Fruit fly (Drosophila melanogaster): Measurements from ENCODE around the gene Sfxn1-3.

The Sfxn1-3 gene

DNA sequence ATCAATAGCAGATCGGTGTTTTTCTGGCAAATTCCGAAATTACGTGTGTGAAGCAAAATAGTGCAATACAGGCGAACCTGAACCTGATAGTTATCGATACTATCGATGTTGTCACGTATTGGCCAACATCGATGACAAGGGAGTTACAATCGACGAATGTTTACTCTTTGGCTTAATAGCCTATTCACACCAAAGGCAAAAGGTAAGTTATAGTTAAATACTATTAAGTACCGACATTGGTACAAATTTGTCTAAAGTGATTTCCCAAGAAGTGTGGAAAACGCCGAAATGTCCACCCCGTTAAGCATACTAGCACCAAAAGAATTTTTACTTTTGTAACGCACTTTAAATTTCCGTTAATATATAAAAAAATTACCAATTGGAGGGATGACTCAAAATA lies 44.4 kb upstream of the Sfxn1-3 start, which contains the start of gene CG9776 (continued):
- TF ChIP-seq Dip2 (GFP tag; IDR thresholded peaks at IDR 0.05) (no peak), dysf (GFP tag; IDR thresholded peaks at IDR 0.05) (peak; percentile 74), PHDP (tag; optimal IDR thresholded peaks at IDR 0.05) (no peak), Six4 (GFP tag; optimal IDR thresholded peaks at IDR 0.05) (no peak), Ptx1 (GFP tag; IDR thresholded peaks at IDR 0.05) (peak; percentile 58), H15 (GFP tag; IDR thresholded peaks at IDR 0.05) (0 out of 3 replicates have a peak, but pooled peaks have one; percentile 13), Dek (tag; optimal IDR thresholded peaks at IDR 0.05) (no peak), CG17802 (tag; optimal IDR thresholded peaks at IDR 0.05) (peak; percentile 96), CG7357 (GFP tag; IDR thresholded peaks at IDR 0.05) (peak; percentile 98), Dref (GFP tag; IDR thresholded peaks at IDR 0.05) (peak; percentile 99), gce (GFP tag; IDR thresholded peaks at IDR 0.05) (0 out of 3 replicates have a peak, but pooled peaks have one; percentile 10), sim (GFP tag; IDR thresholded peaks at IDR 0.05) (no peak), CG8359 (GFP tag; optimal IDR thresholded peaks at IDR 0.05; ENCODE audit: borderline replicate concordance) (no peak), usp (GFP tag; optimal IDR thresholded peaks at IDR 0.05) (no peak), CG15601 (tag; optimal IDR thresholded peaks at IDR 0.05) (no peak), CG30403 (GFP tag; optimal IDR thresholded peaks at IDR 0.05) (peak; percentile 73), chif (GFP tag; optimal IDR thresholded peaks at IDR 0.05) (peak; percentile 15 to 74), D19A (tag; optimal IDR thresholded peaks at IDR 0.05) (peak; percentile 85), hb (GFP tag; IDR thresholded peaks at IDR 0.05; ENCODE audit: partially characterized antibody) (peak; percentile 97), CG4328 (GFP tag; optimal IDR thresholded peaks at IDR 0.05) (no peak), B-H1 (GFP tag; IDR thresholded peaks at IDR 0.05) (peak; percentile 48; the same call in 2 of the 3 replicates), HHEX (GFP tag; optimal IDR thresholded peaks at IDR 0.05) (no peak), dmrt11E (tag; optimal IDR thresholded peaks at IDR 0.05) (peak; percentile 65), CG14965 (GFP tag; optimal IDR thresholded peaks at IDR 0.05; ENCODE audit: borderline replicate concordance) (no peak), CG5245 (GFP tag; optimal IDR thresholded peaks at IDR 0.05) (no peak), CG12391 (tag; optimal IDR thresholded peaks at IDR 0.05) (no peak), Hmx (GFP tag; optimal IDR thresholded peaks at IDR 0.05) (no peak), bigmax (GFP tag; optimal IDR thresholded peaks at IDR 0.05) (peak; percentile 29), danr (GFP tag; IDR thresholded peaks at IDR 0.05) (no peak), kni (GFP tag; optimal IDR thresholded peaks at IDR 0.05) (no peak), NfI (GFP tag; optimal IDR thresholded peaks at IDR 0.05) (peak; percentile 62), Xbp1 (GFP tag; optimal IDR thresholded peaks at IDR 0.05) (peak; percentile 78), CG1832 (GFP tag; optimal IDR thresholded peaks at IDR 0.05) (no peak), NC2α (GFP tag; optimal IDR thresholded peaks at IDR 0.05) (no peak), repo (GFP tag; optimal IDR thresholded peaks at IDR 0.05) (peak; percentile 41), Ravus (GFP tag; IDR thresholded peaks at IDR 0.05) (no peak), trh (GFP tag; optimal IDR thresholded peaks at IDR 0.05) (no peak), bab2 (GFP tag; optimal IDR thresholded peaks at IDR 0.05) (peak; percentile 62), Mrtf (GFP tag; IDR thresholded peaks at IDR 0.05) (peak; percentile 59; the same call in 1 of the 3 replicates), tio (GFP tag; optimal IDR thresholded peaks at IDR 0.05) (no peak), CG2678 (tag; optimal IDR thresholded peaks at IDR 0.05) (no peak), lov (optimal IDR thresholded peaks at IDR 0.05) (no peak), lov (GFP tag; IDR thresholded peaks at IDR 0.05) (no peak), bsh (GFP tag; optimal IDR thresholded peaks at IDR 0.05) (no peak), CG11398 (GFP tag; optimal IDR thresholded peaks at IDR 0.05) (no peak), NK7.1 (GFP tag; optimal IDR thresholded peaks at IDR 0.05) (peak; percentile 49), Oaz (GFP tag; IDR thresholded peaks at IDR 0.05) (0 out of 2 replicates have a peak, but pooled peaks have one; percentile 9), maf-S (GFP tag; optimal IDR thresholded peaks at IDR 0.05) (peak; percentile 33), org-1 (GFP tag; optimal IDR thresholded peaks at IDR 0.05) (no peak), sd (tag; optimal IDR thresholded peaks at IDR 0.05) (no peak), Rfx (GFP tag; IDR thresholded peaks at IDR 0.05) (peak; percentile 84), ato (GFP tag; IDR thresholded peaks at IDR 0.05; ENCODE audit: partially characterized antibody) (peak; percentile 99)
